Worm (Caenorhabditis elegans) whole organism, L4/young adult: ENCODE measurements around the gene tag-234.

ENCODE experiments used
- dao-5 ChIP-seq: sonication (generic microtip); optimal IDR thresholded peaks from 2 replicates; lab custom pipeline; 2016; ENCODE audit warnings: missing genotype, missing genetic modification characterization, moderate library complexity, missing compliant biosample characterization
- him-1 ChIP-seq: sonication (generic microtip); optimal IDR thresholded peaks from 2 replicates; lab custom pipeline; 2016; ENCODE audit warnings: missing genotype, missing genetic modification reagents, missing genetic modification characterization, missing compliant biosample characterization

- no peak for TF ChIP-seq dao-5 (tag; lab: Kevin White, UChicago)
- TF ChIP-seq him-1 (tag; lab: Kevin White, UChicago), result no peak
These were observed 36.6 kb upstream of the tag-234 start, which contains the start of gene tbc-2 for ce11 chrII:5827364-5827763.
